Worm (Caenorhabditis elegans) whole organism, midembryonic: ENCODE measurements around the gene T08A9.13.

Source experiments
- T22C8.4 ChIP-seq: fragments of 200-800 bp; sonication (Bioruptor generic); IDR thresholded peaks from 2 replicates; pipeline ENCODE4 v1.3.6; 2022; ENCODE audit warnings: missing genetic modification characterization, missing compliant biosample characterization
- cog-1 ChIP-seq: sonication (generic microtip); optimal IDR thresholded peaks from 2 replicates; lab custom pipeline; 2016; ENCODE audit warnings: missing genetic modification characterization, missing compliant biosample characterization
- flt-1 ChIP-seq: fragments of 200-800 bp; sonication (Bioruptor generic); IDR thresholded peaks from 2 replicates; pipeline ENCODE4 v1.3.6; 2022; ENCODE audit warnings: missing genetic modification characterization, missing compliant biosample characterization
- klf-2 ChIP-seq: fragments of 200-800 bp; sonication (Bioruptor generic); conservative IDR thresholded peaks from 2 replicates; pipeline ENCODE4 v1.3.6; 2022; ENCODE audit warnings: missing genetic modification reagents, missing genetic modification characterization, missing compliant biosample characterization
- med-1 ChIP-seq: sonication (generic microtip); optimal IDR thresholded peaks from 2 replicates; lab custom pipeline; 2017; ENCODE audit warnings: missing genetic modification characterization, mild to moderate bottlenecking, missing compliant biosample characterization, antibody characterized with exemption, missing genetic modification reagents; ENCODE audit not compliant: insufficient read depth
- ref-1 ChIP-seq: fragments of 200-800 bp; sonication (Bioruptor generic); conservative IDR thresholded peaks from 2 replicates; pipeline ENCODE4 v1.3.6; 2022; ENCODE audit warnings: missing genetic modification reagents, missing genetic modification characterization, missing compliant biosample characterization
- tab-1 ChIP-seq: fragments of 200-800 bp; sonication (Bioruptor generic); IDR thresholded peaks from 2 replicates; pipeline ENCODE4 v1.3.6; 2022; ENCODE audit warnings: missing genetic modification characterization, missing compliant biosample characterization
- ztf-23 ChIP-seq: fragments of 200-800 bp; sonication (Bioruptor generic); IDR thresholded peaks from 2 replicates; pipeline ENCODE4 v1.3.6; 2022; ENCODE audit warnings: missing genetic modification reagents, missing genetic modification characterization, missing compliant biosample characterization

- TF ChIP-seq med-1 (GFP tag; lab: Kevin White, UChicago) (no peak), flt-1 (no peak), T22C8.4 (GFP tag; lab: Robert Waterston, UW) (no peak), ztf-23 (no peak), cog-1 (no peak), ref-1 (GFP tag; lab: Robert Waterston, UW) (no peak), klf-2 (GFP tag; lab: Robert Waterston, UW) (no peak), tab-1 (no peak)
Measured at ce11 chrX:7303115-7303514, 19.1 kb downstream of the T08A9.13 start.
